Worm (Caenorhabditis elegans): ENCODE measurements around the gene col-19.

ce11 chrX:399535-399934 lies 22.0 kb upstream of the col-19 start:
- TF ChIP-seq tab-1 (GFP tag; IDR thresholded peaks at IDR 0.05) (no peak), T22C8.4 (GFP tag; IDR thresholded peaks at IDR 0.05) (no peak), flt-1 (GFP tag; IDR thresholded peaks at IDR 0.05) (no peak)
